Worm (Caenorhabditis elegans): Measurements from ENCODE around the gene pkc-2.

The pkc-2 gene

ce11 chrX:9364501-9364900 is at the start of gene pkc-2:
pkc-2 (plus strand) TSS chrX:9364818.
- TF ChIP-seq tra-4 (tag; optimal IDR thresholded peaks at IDR 0.05) (no peak), ets-7 (tag; optimal IDR thresholded peaks at IDR 0.05) (no peak), F13C5.2 (tag; optimal IDR thresholded peaks at IDR 0.05) (no peak), flt-1 (GFP tag; IDR thresholded peaks at IDR 0.05) (no peak), hnd-1 (tag; optimal IDR thresholded peaks at IDR 0.05) (no peak), hmg-4 (GFP tag; optimal IDR thresholded peaks at IDR 0.05) (no peak), hmbx-1 (tag; optimal IDR thresholded peaks at IDR 0.05) (no peak), tbx-11 (GFP tag; IDR thresholded peaks at IDR 0.05) (no peak)

ce11 chrX:9319080-9319479 is 45.5 kb upstream of the pkc-2 start, which contains the start of gene npr-7:
npr-7 (minus strand) TSS chrX:9319180.
- TF ChIP-seq flt-1 (GFP tag; IDR thresholded peaks at IDR 0.05) (no peak), ets-7 (tag; optimal IDR thresholded peaks at IDR 0.05) (no peak)

ce11 chrX:9324962-9325361 is 39.7 kb upstream of the pkc-2 start:
- TF ChIP-seq tbx-11 (GFP tag; IDR thresholded peaks at IDR 0.05): no peak
- no peak for TF ChIP-seq ama-1 (optimal IDR thresholded peaks at IDR 0.05)
- no peak for TF ChIP-seq B0310.2 (tag; optimal IDR thresholded peaks at IDR 0.05)
- no peak for TF ChIP-seq ceh-36 (tag; optimal IDR thresholded peaks at IDR 0.05)
- TF ChIP-seq tbx-37 (GFP tag; conservative IDR thresholded peaks at IDR 0.05): no peak
- TF ChIP-seq sea-1 (GFP tag; conservative IDR thresholded peaks at IDR 0.05): no peak
- no peak for TF ChIP-seq flt-1 (GFP tag; IDR thresholded peaks at IDR 0.05)
- TF ChIP-seq hmg-4 (GFP tag; optimal IDR thresholded peaks at IDR 0.05): no peak
- no peak for TF ChIP-seq F13C5.2 (tag; optimal IDR thresholded peaks at IDR 0.05)
- no peak for TF ChIP-seq hmbx-1 (tag; optimal IDR thresholded peaks at IDR 0.05)
- TF ChIP-seq ets-7 (tag; optimal IDR thresholded peaks at IDR 0.05): no peak
- TF ChIP-seq scrt-1 (GFP tag; IDR thresholded peaks at IDR 0.05): no peak
- TF ChIP-seq aly-1 (tag; optimal IDR thresholded peaks at IDR 0.05): no peak
- no peak for TF ChIP-seq tra-4 (tag; optimal IDR thresholded peaks at IDR 0.05)
- TF ChIP-seq pes-1 (GFP tag; IDR thresholded peaks at IDR 0.05): no peak
- no peak for TF ChIP-seq ceh-13 (GFP tag; optimal IDR thresholded peaks at IDR 0.05)
- no peak for TF ChIP-seq hnd-1 (tag; optimal IDR thresholded peaks at IDR 0.05)

ce11 chrX:9330721-9331212 is 33.9 kb upstream of the pkc-2 start, which contains the start of gene T20B5.2:
T20B5.2 (plus strand) TSS chrX:9331162.
- TF ChIP-seq hmbx-1 (tag; optimal IDR thresholded peaks at IDR 0.05) (no peak), scrt-1 (GFP tag; IDR thresholded peaks at IDR 0.05) (no peak), B0310.2 (tag; optimal IDR thresholded peaks at IDR 0.05) (no peak), flt-1 (GFP tag; IDR thresholded peaks at IDR 0.05) (no peak), sea-1 (GFP tag; conservative IDR thresholded peaks at IDR 0.05) (no peak), tbx-37 (GFP tag; conservative IDR thresholded peaks at IDR 0.05) (no peak), pes-1 (GFP tag; IDR thresholded peaks at IDR 0.05) (no peak), ets-7 (tag; optimal IDR thresholded peaks at IDR 0.05) (no peak), tra-4 (tag; optimal IDR thresholded peaks at IDR 0.05) (no peak), tbx-11 (GFP tag; IDR thresholded peaks at IDR 0.05) (no peak), hnd-1 (tag; optimal IDR thresholded peaks at IDR 0.05) (no peak), aly-1 (tag; optimal IDR thresholded peaks at IDR 0.05) (no peak), ceh-13 (GFP tag; optimal IDR thresholded peaks at IDR 0.05) (no peak), ceh-36 (tag; optimal IDR thresholded peaks at IDR 0.05) (no peak), hmg-4 (GFP tag; optimal IDR thresholded peaks at IDR 0.05) (no peak)

- TF ChIP-seq tbx-11 (GFP tag; IDR thresholded peaks at IDR 0.05) (no peak), hnd-1 (tag; optimal IDR thresholded peaks at IDR 0.05) (no peak), flt-1 (GFP tag; IDR thresholded peaks at IDR 0.05) (no peak), F13C5.2 (tag; optimal IDR thresholded peaks at IDR 0.05) (no peak), ets-7 (tag; optimal IDR thresholded peaks at IDR 0.05) (no peak), ceh-36 (tag; optimal IDR thresholded peaks at IDR 0.05) (no peak), scrt-1 (GFP tag; IDR thresholded peaks at IDR 0.05) (no peak), aly-1 (tag; optimal IDR thresholded peaks at IDR 0.05) (no peak), hmg-4 (GFP tag; optimal IDR thresholded peaks at IDR 0.05) (no peak), hmbx-1 (tag; optimal IDR thresholded peaks at IDR 0.05) (no peak), ceh-13 (GFP tag; optimal IDR thresholded peaks at IDR 0.05) (no peak), tra-4 (tag; optimal IDR thresholded peaks at IDR 0.05) (no peak), B0310.2 (tag; optimal IDR thresholded peaks at IDR 0.05) (no peak), ama-1 (optimal IDR thresholded peaks at IDR 0.05) (no peak), sea-1 (GFP tag; conservative IDR thresholded peaks at IDR 0.05) (no peak)
Measured at ce11 chrX:9336227-9336626, 28.4 kb upstream of the pkc-2 start.

ce11 chrX:9337832-9338231 is 26.8 kb upstream of the pkc-2 start:
- TF ChIP-seq ets-7 (tag; optimal IDR thresholded peaks at IDR 0.05): peak; percentile 33
- 0 out of 2 replicates have a peak, but pooled peaks have one; percentile 45 for TF ChIP-seq scrt-1 (GFP tag; IDR thresholded peaks at IDR 0.05)
- no peak for TF ChIP-seq hnd-1 (tag; optimal IDR thresholded peaks at IDR 0.05)
- TF ChIP-seq aly-1 (tag; optimal IDR thresholded peaks at IDR 0.05): peak; percentile 62
- TF ChIP-seq F13C5.2 (tag; optimal IDR thresholded peaks at IDR 0.05): peak; percentile 82
- TF ChIP-seq pes-1 (GFP tag; IDR thresholded peaks at IDR 0.05): no peak
- TF ChIP-seq ceh-36 (tag; optimal IDR thresholded peaks at IDR 0.05): no peak
- peak; percentile 39; the same call in 1 of the 2 replicates for TF ChIP-seq tbx-37 (GFP tag; conservative IDR thresholded peaks at IDR 0.05)

ce11 chrX:9338375-9338774 is 26.2 kb upstream of the pkc-2 start, which contains the start of gene apa-2:
apa-2 (plus strand) TSS chrX:9338675.
- TF ChIP-seq sea-1 (GFP tag; conservative IDR thresholded peaks at IDR 0.05) (no peak), hmbx-1 (tag; optimal IDR thresholded peaks at IDR 0.05) (no peak)

ce11 chrX:9347380-9347979 is 17.1 kb upstream of the pkc-2 start, which contains the start of gene oga-1:
oga-1 (minus strand) TSS chrX:9347430.
- TF ChIP-seq ama-1 (optimal IDR thresholded peaks at IDR 0.05): no peak
- TF ChIP-seq hmg-4 (GFP tag; optimal IDR thresholded peaks at IDR 0.05): no peak
- no peak for TF ChIP-seq B0310.2 (tag; optimal IDR thresholded peaks at IDR 0.05)
- no peak for TF ChIP-seq hmbx-1 (tag; optimal IDR thresholded peaks at IDR 0.05)
- no peak for TF ChIP-seq ceh-36 (tag; optimal IDR thresholded peaks at IDR 0.05)
- no peak for TF ChIP-seq tra-4 (tag; optimal IDR thresholded peaks at IDR 0.05)
- TF ChIP-seq tbx-11 (GFP tag; IDR thresholded peaks at IDR 0.05): no peak
- no peak for TF ChIP-seq scrt-1 (GFP tag; IDR thresholded peaks at IDR 0.05)
- TF ChIP-seq pes-1 (GFP tag; IDR thresholded peaks at IDR 0.05): no peak
- no peak for TF ChIP-seq ceh-13 (GFP tag; optimal IDR thresholded peaks at IDR 0.05)

All from whole organism, early embryonic.